Worm (Caenorhabditis elegans) whole organism, mixed stage, embryonic: ENCODE results near the gene aak-1.

Source experiments
- M03D4.4 ChIP-seq: sonication (generic microtip); optimal IDR thresholded peaks from 2 replicates; lab custom pipeline; 2017; ENCODE audit warnings: mild to moderate bottlenecking, missing genetic modification characterization, missing compliant biosample characterization
- blmp-1 ChIP-seq: fragments of 150-350 bp; optimal IDR thresholded peaks from 2 replicates; lab custom pipeline; 2014; ENCODE audit warnings: missing biosample characterization, missing genetic modification characterization
- ceh-43 ChIP-seq: fragments of 200-800 bp; sonication (Bioruptor generic); optimal IDR thresholded peaks from 2 replicates; lab custom pipeline; 2018; ENCODE audit warnings: mild to moderate bottlenecking, missing genetic modification characterization, moderate library complexity, missing compliant biosample characterization
- drap-1 ChIP-seq: fragments of 200-800 bp; sonication (Bioruptor generic); optimal IDR thresholded peaks from 3 replicates; lab custom pipeline; 2018; ENCODE audit warnings: mild to moderate bottlenecking, missing genetic modification characterization, missing compliant biosample characterization
- elt-3 ChIP-seq: fragments of 150-350 bp; optimal IDR thresholded peaks from 2 replicates; lab custom pipeline; 2014; ENCODE audit warnings: missing biosample characterization, missing genetic modification characterization
- flh-1 ChIP-seq: fragments of 200-800 bp; sonication (Bioruptor generic); optimal IDR thresholded peaks from 2 replicates; lab custom pipeline; 2018; ENCODE audit warnings: mild to moderate bottlenecking, missing genetic modification characterization, moderate library complexity, missing compliant biosample characterization
- ham-2 ChIP-seq: fragments of 200-800 bp; sonication (Bioruptor generic); optimal IDR thresholded peaks from 2 replicates; lab custom pipeline; 2018; ENCODE audit warnings: mild to moderate bottlenecking, missing genetic modification characterization, missing compliant biosample characterization
- hlh-1 ChIP-seq: fragments of 150-350 bp; optimal IDR thresholded peaks from 2 replicates; lab custom pipeline; 2014; ENCODE audit warnings: missing biosample characterization, missing genetic modification reagents, missing genetic modification characterization
- lin-13 ChIP-seq: fragments of 150-350 bp; optimal IDR thresholded peaks from 2 replicates; lab custom pipeline; 2014; ENCODE audit warnings: missing biosample characterization, missing genetic modification characterization
- lin-32 ChIP-seq: fragments of 200-800 bp; sonication (Bioruptor generic); optimal IDR thresholded peaks from 2 replicates; lab custom pipeline; 2018; ENCODE audit warnings: mild to moderate bottlenecking, missing genetic modification characterization, missing compliant biosample characterization
- mab-5 ChIP-seq: fragments of 150-350 bp; optimal IDR thresholded peaks from 2 replicates; lab custom pipeline; 2014; ENCODE audit warnings: missing biosample characterization, missing genetic modification characterization
- mep-1 ChIP-seq: fragments of 150-350 bp; optimal IDR thresholded peaks from 2 replicates; lab custom pipeline; 2017; ENCODE audit warnings: missing biosample characterization, missing genetic modification reagents, missing genetic modification characterization, inconsistent platforms
- mls-2 ChIP-seq: sonication (generic microtip); optimal IDR thresholded peaks from 2 replicates; lab custom pipeline; 2016; ENCODE audit warnings: mild to moderate bottlenecking, missing genetic modification characterization, moderate library complexity, missing compliant biosample characterization
- nhr-12 ChIP-seq: fragments of 150-350 bp; optimal IDR thresholded peaks from 2 replicates; lab custom pipeline; 2014; ENCODE audit warnings: missing biosample characterization, missing genetic modification characterization
- nhr-2 ChIP-seq: fragments of 150-350 bp; optimal IDR thresholded peaks from 2 replicates; lab custom pipeline; 2014; ENCODE audit warnings: missing biosample characterization, missing genetic modification characterization
- nhr-76 ChIP-seq: sonication (generic microtip); optimal IDR thresholded peaks from 2 replicates; lab custom pipeline; 2017; ENCODE audit warnings: missing biosample characterization, missing genetic modification characterization
- pha-4 ChIP-seq: fragments of 150-350 bp; optimal IDR thresholded peaks from 2 replicates; lab custom pipeline; 2018; ENCODE audit warnings: missing biosample characterization, missing genetic modification reagents, missing genetic modification characterization
- snpc-4 ChIP-seq: fragments of 150-350 bp; optimal IDR thresholded peaks from 2 replicates; lab custom pipeline; 2014; ENCODE audit warnings: missing biosample characterization, missing genetic modification characterization
- sptf-1 ChIP-seq: sonication (generic microtip); optimal IDR thresholded peaks from 2 replicates; lab custom pipeline; 2017; ENCODE audit warnings: mild to moderate bottlenecking, missing genetic modification characterization, moderate library complexity, missing compliant biosample characterization
- tbx-8 ChIP-seq: fragments of 200-800 bp; sonication (Bioruptor generic); optimal IDR thresholded peaks from 2 replicates; lab custom pipeline; 2018; ENCODE audit warnings: mild to moderate bottlenecking, missing genetic modification characterization, moderate library complexity, missing compliant biosample characterization
- unc-39 ChIP-seq: fragments of 150-350 bp; optimal IDR thresholded peaks from 2 replicates; lab custom pipeline; 2014; ENCODE audit warnings: missing biosample characterization, missing genetic modification characterization

Gene aak-1

ce11 chrIII:8716084-8716483 lies 44.8 kb downstream of the aak-1 start, which contains the start of gene B0303.14:
B0303.14 (minus strand) TSS chrIII:8716184.
- TF ChIP-seq elt-3 (no peak), hlh-1 (tag; lab: Kevin White, UChicago) (no peak), lin-32 (GFP tag; lab: Kevin White, UChicago) (no peak), M03D4.4 (tag; lab: Kevin White, UChicago) (no peak), drap-1 (GFP tag; lab: Kevin White, UChicago) (no peak)

- TF ChIP-seq ceh-43 (GFP tag; lab: Kevin White, UChicago) (no peak), nhr-76 (tag; lab: Kevin White, UChicago) (no peak), blmp-1 (tag; lab: Kevin White, UChicago) (no peak), M03D4.4 (tag; lab: Kevin White, UChicago) (no peak), sptf-1 (tag; lab: Kevin White, UChicago) (no peak), nhr-2 (no peak), lin-13 (tag; lab: Kevin White, UChicago) (no peak), nhr-12 (tag; lab: Kevin White, UChicago) (no peak), flh-1 (GFP tag; lab: Kevin White, UChicago) (no peak)
These were observed 47.9 kb downstream of the aak-1 start for ce11 chrIII:8712968-8713367.

- TF ChIP-seq mls-2 (tag; lab: Kevin White, UChicago) (no peak), pha-4 (no peak), unc-39 (tag; lab: Kevin White, UChicago) (no peak), ceh-43 (GFP tag; lab: Kevin White, UChicago) (no peak), mep-1 (tag; lab: Kevin White, UChicago) (no peak), snpc-4 (tag; lab: Kevin White, UChicago) (no peak), mab-5 (tag; lab: Kevin White, UChicago) (no peak), tbx-8 (GFP tag; lab: Kevin White, UChicago) (no peak), nhr-12 (tag; lab: Kevin White, UChicago) (no peak), ham-2 (GFP tag; lab: Kevin White, UChicago) (no peak)
These were observed 50.6 kb downstream of the aak-1 start, which contains the start of gene B0303.11 for ce11 chrIII:8710310-8710709. B0303.11 (minus strand) TSS chrIII:8710410.

- TF ChIP-seq unc-39 (tag; lab: Kevin White, UChicago): no peak
- TF ChIP-seq drap-1 (GFP tag; lab: Kevin White, UChicago): no peak
- TF ChIP-seq, all 35 proteins: peak for 0
These were observed 51.2 kb downstream of the aak-1 start for ce11 chrIII:8709735-8710134.
